Fruit fly (Drosophila melanogaster) Kc167 (cell line): ENCODE measurements around the gene Tailor.

Experiments used
- Myc ChIP-seq: fragments of >200 bp; optimal IDR thresholded peaks from 2 replicates; lab custom pipeline; 2017; ENCODE audit warnings: missing external identifiers
- Sin3A ChIP-seq: fragments of >200 bp; optimal IDR thresholded peaks from 2 replicates; lab custom pipeline; 2018; ENCODE audit warnings: missing external identifiers
- insv ChIP-seq: fragments of >200 bp; optimal IDR thresholded peaks from 3 replicates; lab custom pipeline; 2018; ENCODE audit warnings: missing external identifiers
- psq ChIP-seq: fragments of >200 bp; optimal IDR thresholded peaks from 2 replicates; lab custom pipeline; 2017; ENCODE audit warnings: missing external identifiers
- ttk ChIP-seq: sonication (Bioruptor generic); optimal IDR thresholded peaks from 2 replicates; lab custom pipeline; 2017; ENCODE audit warnings: missing external identifiers

DNA sequence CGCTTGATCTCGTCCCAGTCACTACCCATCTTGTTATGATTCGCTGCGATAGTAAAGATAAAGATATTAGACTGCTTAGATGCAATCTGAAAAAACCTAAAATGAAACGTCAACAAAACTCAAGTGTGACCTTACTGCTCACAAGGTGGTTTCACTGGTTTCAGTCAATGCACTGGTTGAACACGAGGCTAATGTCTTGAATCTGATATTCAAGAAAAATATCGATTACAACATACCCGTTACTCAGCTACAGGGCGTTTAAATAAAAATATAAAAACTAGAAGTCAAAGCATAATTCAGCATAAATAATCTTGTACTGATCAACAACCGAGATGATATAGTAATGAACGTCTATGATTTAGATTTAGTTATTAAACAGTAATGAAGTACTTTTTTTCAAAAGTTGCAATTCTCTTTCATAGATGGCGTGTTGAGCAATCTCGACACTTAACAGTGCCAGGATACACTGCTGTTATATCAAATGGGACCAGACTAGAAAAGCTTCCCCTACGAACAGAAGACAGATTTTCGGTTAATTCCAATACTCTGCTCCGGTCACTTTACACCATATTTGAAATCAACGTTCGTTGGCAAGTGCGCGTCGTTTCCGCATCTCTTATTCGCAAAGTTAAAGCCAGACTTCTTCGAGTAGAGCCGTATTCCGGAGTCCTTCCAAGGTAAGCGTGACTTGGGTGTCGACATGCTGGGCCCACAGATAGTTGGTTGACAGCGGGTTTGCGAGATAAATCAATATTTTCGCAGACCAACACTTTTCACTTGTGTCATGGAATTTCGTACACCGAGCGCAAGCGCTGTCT, 11.4 kb downstream of the Tailor start, which contains the start of the genes Ufl1 and CG1943:
- TF ChIP-seq ttk (lab: Kevin White, UChicago), result no peak
- no peak for TF ChIP-seq psq (lab: Kevin White, UChicago)
- no peak for TF ChIP-seq Myc (lab: Kevin White, UChicago)
- no peak for TF ChIP-seq insv
- TF ChIP-seq Sin3A (lab: Kevin White, UChicago), result no peak
